Fruit fly (Drosophila melanogaster): Measurements from ENCODE around the gene CG3598.
A peak's percentile ranks its signal among the peaks of the same experiment; 100 is the strongest.

dm6 chrX:2949114-2949513 is 12.3 kb downstream of the CG3598 start:
- TF ChIP-seq CTCF (optimal IDR thresholded peaks at IDR 0.05) (peak; percentile 85 to 87), CG8478 (optimal IDR thresholded peaks at IDR 0.05) (no peak)
